Worm (Caenorhabditis elegans) whole organism, L2 larva: ENCODE data around the gene dac-1.

Experiments used
- ZK546.5 ChIP-seq: sonication (generic microtip); optimal IDR thresholded peaks from 2 replicates; lab custom pipeline; 2017; ENCODE audit warnings: missing biosample characterization, missing genetic modification characterization
- aly-2 ChIP-seq: fragments of 150-350 bp; optimal IDR thresholded peaks from 2 replicates; lab custom pipeline; 2014; ENCODE audit warnings: missing biosample characterization, missing genetic modification characterization
- ceh-16 ChIP-seq: fragments of 150-350 bp; optimal IDR thresholded peaks from 2 replicates; lab custom pipeline; 2014; ENCODE audit warnings: missing biosample characterization, missing genetic modification characterization
- dmd-4 ChIP-seq: sonication (generic microtip); optimal IDR thresholded peaks from 2 replicates; lab custom pipeline; 2017; ENCODE audit warnings: missing biosample characterization, missing genetic modification characterization
- elt-1 ChIP-seq: fragments of 150-350 bp; optimal IDR thresholded peaks from 2 replicates; lab custom pipeline; 2014; ENCODE audit warnings: missing biosample characterization, missing genetic modification characterization
- nhr-11 ChIP-seq: fragments of 150-350 bp; optimal IDR thresholded peaks from 2 replicates; lab custom pipeline; 2014; ENCODE audit warnings: missing biosample characterization, missing genetic modification characterization
- nhr-12 ChIP-seq: fragments of 150-350 bp; optimal IDR thresholded peaks from 2 replicates; lab custom pipeline; 2014; ENCODE audit warnings: missing biosample characterization, missing genetic modification characterization
- nhr-237 ChIP-seq: fragments of 150-350 bp; optimal IDR thresholded peaks from 2 replicates; lab custom pipeline; 2014; ENCODE audit warnings: missing biosample characterization, missing genetic modification characterization
- nhr-77 ChIP-seq: fragments of 150-350 bp; optimal IDR thresholded peaks from 2 replicates; lab custom pipeline; 2014; ENCODE audit warnings: missing biosample characterization, missing genetic modification characterization
- ztf-4 ChIP-seq: fragments of 150-350 bp; optimal IDR thresholded peaks from 2 replicates; lab custom pipeline; 2014; ENCODE audit warnings: missing biosample characterization, missing genetic modification characterization

ce11 chrIII:811544-811943, 4.4 kb upstream of the dac-1 start, which contains the start of gene daf-7:
- TF ChIP-seq elt-1 (tag; lab: Kevin White, UChicago) (no peak), ZK546.5 (tag; lab: Kevin White, UChicago) (no peak), nhr-12 (tag; lab: Kevin White, UChicago) (no peak), aly-2 (no peak), ceh-16 (tag; lab: Kevin White, UChicago) (no peak), dmd-4 (tag; lab: Kevin White, UChicago) (no peak), ztf-4 (no peak), nhr-77 (tag; lab: Kevin White, UChicago) (no peak), nhr-237 (tag; lab: Kevin White, UChicago) (no peak), nhr-11 (no peak)
